Fruit fly (Drosophila melanogaster): ENCODE measurements around the gene Cyp305a1.

Gene Cyp305a1

DNA sequence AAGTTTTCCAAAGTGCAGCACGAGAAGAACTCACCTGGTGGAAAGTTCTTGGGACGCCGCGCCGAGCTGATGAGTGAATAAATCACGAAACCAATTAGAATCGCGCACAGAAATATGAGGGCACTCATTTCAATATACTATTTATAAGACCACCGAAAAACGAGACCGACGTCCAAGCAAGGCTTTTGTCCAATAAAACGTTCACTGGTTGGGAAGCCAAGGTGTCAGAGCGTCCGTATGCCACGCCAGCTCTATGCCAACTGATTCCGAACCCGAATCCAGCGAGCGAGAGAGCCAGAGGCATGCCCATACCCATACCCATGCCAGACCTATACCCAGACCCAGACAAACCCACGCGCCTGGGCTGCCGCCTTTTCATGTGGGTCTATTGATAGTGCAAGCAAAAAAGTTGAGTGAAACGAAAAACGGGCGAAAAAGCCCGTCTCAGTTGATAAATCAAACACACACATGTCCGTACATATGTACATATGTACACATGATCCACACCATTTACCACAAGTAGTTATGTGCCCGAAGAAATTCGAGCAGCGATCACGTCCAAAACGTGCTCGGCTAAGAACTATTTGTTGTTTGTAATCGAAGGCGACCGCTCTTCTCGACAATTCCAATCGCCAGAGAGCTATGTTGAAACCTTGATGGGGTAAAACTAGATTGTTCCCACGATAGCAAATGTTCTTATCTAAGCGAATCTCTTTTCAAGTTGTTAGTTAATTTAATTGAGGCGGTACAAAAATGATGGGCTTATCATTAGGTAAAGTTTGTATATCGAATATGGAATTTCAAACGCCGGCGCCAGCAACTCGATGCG, at the start of gene Cyp305a1:
Cyp305a1 (minus strand) TSS at position 265 of the 829 bp plus-strand sequence.
- TF ChIP-seq noc (tag; optimal IDR thresholded peaks at IDR 0.05), result no peak

DNA sequence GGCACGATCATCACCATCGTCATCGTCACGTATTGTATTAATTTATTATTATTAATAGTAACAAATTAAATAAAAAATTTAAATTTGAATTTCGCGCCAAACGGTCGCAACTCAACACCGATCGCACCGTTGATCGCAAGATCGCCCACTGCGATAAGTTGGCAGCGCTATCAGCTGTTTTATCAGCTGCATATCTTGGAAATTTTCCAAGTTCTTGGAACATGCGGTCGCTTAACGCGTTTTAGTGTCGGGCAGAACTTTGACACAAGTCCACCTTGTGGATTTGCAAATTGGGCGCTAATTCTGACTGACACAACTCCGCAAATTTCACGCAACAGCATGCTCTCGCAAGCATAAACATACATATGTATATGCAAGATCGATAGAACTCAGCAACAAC, 48.1 kb upstream of the Cyp305a1 start:
- peak; percentile 34 for TF ChIP-seq noc (tag; optimal IDR thresholded peaks at IDR 0.05)

DNA sequence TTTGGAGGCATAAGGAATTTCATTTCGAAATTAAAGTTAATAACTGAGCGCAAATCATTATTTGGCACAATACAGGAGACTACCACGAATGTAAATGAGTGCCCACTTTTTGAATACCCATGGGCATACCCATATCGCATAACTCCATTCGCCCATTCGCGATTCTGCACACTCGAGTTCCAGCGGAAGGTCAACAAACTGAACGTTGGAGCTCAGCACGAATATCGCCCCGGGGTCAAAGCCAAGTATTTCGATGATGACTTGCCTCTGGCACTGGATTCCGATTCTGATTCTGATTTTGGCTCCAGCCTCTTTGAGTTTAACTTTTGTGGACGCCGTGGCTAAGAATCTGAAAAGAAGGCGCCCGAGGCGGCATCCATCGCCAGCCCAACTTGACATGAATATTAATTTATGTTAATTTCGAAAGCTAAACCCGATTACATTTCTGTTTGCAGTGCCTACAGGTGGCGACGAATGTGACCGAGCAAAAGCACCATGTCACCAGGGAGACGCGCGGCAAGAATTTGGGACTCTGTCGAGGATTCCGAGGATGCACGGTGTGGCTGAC, 44.9 kb upstream of the Cyp305a1 start:
- no peak for TF ChIP-seq noc (tag; optimal IDR thresholded peaks at IDR 0.05)

DNA sequence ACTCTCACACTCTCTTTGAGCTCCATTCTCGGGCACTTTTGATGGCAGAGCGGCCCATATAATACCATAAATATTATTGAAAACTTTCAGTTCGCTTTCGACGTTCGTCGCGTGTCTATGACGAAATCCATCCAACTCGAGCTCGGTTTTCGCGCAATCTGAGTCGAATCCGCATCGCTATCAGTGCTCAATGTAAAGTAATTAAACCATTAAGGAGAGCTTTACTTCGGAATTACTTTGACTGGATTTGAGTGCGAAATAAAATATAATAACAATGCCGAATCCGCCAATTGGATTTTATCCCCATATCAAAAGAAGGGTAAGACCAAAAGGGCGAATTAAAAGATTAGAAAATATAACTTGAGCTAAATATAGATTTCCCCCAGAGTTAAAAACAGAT, 34.9 kb upstream of the Cyp305a1 start:
- TF ChIP-seq noc (tag; optimal IDR thresholded peaks at IDR 0.05), result no peak

DNA sequence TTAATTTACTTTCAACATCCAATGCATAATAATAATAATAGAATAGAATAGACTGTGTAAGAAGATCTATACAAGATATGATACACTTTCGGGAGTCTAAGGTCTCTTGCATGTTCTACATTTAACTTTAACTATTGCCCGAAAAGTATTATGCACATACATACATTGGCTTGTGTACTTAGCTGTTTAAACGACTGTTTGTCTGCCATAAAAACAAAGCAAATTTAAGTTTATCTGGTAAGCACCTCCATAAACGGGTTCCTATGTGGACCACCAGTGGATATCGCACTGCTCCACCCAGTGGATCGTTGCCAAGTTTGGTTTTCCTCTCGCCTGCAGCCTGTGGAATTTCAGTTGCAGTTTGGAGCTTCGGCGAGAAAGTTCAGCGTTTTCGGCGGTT, 33.8 kb upstream of the Cyp305a1 start:
- peak; percentile 33 for TF ChIP-seq noc (tag; optimal IDR thresholded peaks at IDR 0.05)

DNA sequence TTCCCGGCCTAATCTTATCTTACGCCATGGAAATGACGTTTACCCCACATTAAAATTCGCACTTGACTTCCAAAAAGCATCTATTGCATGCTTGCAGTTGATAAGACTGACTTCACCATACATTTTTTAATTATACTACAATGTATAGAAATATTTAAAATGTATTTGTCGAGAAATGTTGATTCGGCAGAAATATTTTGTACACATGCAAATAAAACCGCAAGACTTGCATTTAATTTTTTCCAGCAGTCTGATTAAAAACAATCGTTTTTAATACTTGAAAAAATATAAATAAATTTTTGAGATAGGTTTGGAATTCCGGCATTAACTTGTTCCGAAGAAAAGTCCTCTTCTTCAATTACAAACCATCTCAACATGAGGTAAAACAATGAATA, 32.8 kb upstream of the Cyp305a1 start:
- no peak for TF ChIP-seq noc (tag; optimal IDR thresholded peaks at IDR 0.05)

DNA sequence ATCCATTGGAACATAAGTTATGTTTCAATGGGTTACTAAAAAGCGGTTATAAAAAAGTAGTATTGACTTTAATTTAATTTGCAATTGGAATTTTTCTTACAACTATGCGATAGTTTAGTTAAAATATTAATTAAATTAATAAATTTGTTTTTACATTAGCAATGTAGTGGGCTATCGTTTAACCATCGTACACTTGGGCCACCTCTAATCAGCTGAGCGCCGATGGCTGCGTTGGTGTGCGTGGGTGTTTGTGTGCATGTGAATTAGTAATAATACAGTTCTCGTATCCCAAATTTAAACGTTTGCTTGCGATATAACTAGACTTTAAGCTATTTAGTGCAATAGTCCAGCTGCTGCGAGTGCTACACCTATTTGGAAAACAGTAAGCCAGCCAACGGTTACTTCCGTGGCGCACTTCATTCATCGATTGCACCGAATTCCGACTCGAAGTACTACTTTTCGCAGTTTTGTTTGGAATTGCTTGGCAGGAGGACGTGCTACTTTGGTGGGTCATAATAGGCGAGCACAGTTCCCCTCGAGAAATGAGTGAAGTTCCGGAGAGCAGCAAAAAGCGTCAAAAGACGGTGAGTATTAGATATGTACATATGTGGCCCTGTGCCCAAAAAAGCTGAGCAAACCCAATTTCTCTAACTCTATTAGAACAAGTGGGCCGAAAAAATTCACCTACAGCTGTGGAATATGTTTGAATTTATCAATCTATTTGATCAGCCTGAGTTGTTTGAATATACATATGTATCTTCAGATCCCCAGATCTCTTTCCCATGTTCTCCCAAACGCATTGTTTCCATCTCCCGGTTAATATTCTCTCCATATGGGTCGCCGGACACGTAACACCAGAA, 32.1 kb upstream of the Cyp305a1 start, which contains the start of gene Papss:
Papss (plus strand) TSS at position 247 of the 860 bp plus-strand sequence.
- peak; percentile 82 for TF ChIP-seq noc (tag; optimal IDR thresholded peaks at IDR 0.05)

DNA sequence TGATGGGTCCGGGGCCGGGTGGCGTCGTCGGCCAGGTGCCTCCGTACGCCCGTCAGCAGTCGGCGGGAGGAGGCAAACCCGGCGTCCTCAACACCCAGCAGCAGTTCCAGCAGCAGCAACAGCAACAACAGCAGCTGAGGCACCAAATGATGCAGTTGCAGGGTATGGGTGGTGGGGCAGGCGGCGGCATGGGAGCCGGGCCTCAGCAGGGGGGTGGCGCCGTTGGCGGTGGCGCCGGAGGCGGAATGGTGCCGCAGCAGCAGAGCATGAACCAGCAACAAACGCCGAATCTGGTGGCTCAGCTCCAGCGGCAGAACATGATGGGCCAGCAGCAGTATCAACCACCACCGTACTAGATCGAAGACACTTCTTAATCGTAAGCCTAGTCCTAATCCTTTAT, 31.4 kb upstream of the Cyp305a1 start:
- no peak for TF ChIP-seq noc (tag; optimal IDR thresholded peaks at IDR 0.05)

DNA sequence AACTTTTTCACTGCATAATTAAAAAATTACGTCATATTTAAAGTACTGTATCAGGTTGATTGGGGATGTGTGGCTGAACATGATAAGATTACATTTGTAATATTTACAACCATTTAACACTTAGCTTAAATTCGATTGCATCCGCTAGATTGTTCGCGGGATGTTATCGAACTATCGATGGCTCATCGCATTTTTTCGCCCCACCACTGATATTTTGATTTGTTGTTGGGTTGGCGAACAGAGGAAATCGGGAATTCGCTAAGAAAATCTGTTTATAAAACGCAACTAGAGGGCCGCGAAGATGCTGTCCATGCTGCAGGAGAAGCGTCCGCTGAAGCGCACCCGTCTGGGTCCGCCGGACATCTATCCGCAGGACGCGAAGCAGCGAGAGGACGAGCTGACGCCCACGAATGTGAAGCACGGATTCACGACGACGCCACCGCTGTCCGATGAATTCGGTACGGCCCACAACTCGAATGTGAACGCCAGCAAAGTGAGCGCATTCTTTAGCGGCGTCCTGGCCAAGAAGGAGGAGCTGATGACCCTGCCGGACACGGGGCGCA, 23.3 kb upstream of the Cyp305a1 start, which contains the start of gene kto:
kto (plus strand) TSS at position 240 of the 563 bp plus-strand sequence.
- no peak for TF ChIP-seq noc (tag; optimal IDR thresholded peaks at IDR 0.05)

DNA sequence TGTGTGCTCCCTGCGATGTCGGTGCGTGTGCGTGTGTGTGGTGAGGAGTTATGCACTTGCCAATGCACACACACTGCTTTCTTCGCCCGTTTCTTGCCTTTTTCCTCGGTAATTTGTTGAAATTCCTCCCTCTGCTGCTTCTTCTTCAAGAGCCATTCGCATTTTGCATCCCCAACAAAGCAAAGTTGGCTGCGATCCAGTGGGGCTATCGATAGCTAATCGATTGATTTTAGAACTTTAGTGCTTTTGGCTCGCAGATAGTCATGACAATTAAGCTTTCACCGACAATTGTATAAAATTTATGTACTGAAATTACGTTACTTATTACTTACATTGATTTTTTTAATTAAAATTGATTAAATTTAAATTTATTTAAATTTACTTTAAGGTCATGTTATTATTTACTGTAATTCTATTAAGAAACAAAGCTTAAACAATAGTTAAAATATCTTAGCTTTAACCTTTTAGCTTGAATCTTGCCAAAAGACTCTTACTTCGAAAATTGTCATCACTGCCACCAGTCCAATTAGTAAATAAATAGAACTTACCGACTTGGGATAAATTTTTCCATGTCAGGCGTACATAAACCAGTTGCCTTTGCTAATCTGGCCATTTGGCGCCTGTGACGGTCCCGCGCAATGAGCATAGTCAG, 21.1 kb upstream of the Cyp305a1 start, which contains the start of the genes trc and CG32221:
trc (minus strand) TSS at position 162 of the 652 bp plus-strand sequence.
CG32221 (plus strand) TSS at position 528 of the 652 bp plus-strand sequence.
- TF ChIP-seq noc (tag; optimal IDR thresholded peaks at IDR 0.05), result no peak

DNA sequence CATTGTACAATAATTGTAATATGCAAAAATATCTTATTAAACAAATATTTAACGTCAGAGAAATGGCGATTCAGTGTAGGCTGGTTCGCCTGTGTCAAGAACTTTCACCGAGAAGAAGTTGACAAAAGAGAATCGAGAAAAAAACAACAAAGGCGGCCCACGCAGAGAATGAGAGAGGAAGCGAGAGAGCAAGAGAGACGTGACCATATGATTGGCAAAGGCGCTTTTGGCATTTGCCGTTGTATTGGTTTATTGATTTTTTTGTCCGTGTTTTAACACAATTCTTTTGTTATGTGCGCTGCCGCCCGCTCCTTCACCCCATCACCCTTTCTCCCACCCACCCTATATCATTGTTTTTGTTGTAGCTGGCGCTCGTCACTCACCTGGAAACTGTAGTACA, 20.1 kb upstream of the Cyp305a1 start:
- TF ChIP-seq noc (tag; optimal IDR thresholded peaks at IDR 0.05), result no peak

DNA sequence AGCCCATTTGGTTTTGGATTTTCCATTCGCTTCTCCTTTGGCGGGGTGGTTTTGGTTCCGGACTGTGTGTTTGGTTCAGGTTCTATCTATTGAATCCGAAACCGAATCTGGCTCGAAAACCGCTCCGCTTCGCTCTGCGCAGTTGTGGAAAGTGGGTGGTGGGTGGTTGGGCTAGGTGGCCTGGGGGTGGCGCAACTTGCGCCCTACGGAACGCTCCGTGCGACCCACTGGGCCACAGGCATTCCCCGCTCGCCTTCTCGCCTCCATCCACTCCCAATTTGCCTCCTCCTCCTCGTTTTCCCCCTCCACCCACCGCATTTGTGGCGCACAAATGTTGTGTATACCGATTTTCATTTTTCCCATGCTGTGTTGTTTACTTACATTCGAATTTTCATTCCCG, 5.6 kb upstream of the Cyp305a1 start:
- no peak for TF ChIP-seq noc (tag; optimal IDR thresholded peaks at IDR 0.05)

DNA sequence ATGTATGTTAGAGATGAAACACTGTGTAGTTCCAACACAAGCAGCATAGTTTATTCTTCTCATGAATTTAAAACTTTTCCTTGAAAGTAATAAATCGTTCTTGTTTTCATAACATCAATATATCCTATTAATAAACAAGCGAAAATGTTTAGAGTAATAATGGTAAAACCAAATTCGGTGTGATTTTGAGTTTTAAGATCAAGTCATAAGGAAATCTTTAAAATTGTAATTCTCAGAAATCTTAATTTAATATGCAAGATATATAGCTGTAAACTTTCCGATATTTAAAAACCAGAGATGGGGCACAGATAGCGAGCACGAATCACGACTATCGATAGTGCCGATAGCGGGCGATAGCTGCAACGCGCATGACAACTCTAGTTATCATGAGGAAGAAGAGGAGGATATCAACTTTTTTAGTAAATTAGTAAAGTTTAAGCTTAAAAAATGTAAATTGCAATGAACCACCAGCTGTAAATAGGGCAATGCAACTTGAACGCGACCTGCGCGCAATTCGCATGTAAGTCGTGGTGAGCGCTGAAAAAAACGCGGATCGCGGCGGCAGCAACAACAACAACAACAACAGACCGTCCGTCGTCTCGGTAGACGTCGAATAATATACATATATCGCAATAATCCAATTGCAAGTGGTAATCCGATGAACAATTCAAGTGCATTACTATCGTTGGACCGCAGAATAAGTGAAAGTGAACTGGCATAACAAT, 4.8 kb upstream of the Cyp305a1 start, which contains the start of the genes Fibp and Deaf1:
Fibp (minus strand) TSS at position 161 of the 725 bp plus-strand sequence.
Deaf1 (plus strand) TSS at position 368 of the 725 bp plus-strand sequence.
- TF ChIP-seq noc (tag; optimal IDR thresholded peaks at IDR 0.05), result peak; percentile 82

DNA sequence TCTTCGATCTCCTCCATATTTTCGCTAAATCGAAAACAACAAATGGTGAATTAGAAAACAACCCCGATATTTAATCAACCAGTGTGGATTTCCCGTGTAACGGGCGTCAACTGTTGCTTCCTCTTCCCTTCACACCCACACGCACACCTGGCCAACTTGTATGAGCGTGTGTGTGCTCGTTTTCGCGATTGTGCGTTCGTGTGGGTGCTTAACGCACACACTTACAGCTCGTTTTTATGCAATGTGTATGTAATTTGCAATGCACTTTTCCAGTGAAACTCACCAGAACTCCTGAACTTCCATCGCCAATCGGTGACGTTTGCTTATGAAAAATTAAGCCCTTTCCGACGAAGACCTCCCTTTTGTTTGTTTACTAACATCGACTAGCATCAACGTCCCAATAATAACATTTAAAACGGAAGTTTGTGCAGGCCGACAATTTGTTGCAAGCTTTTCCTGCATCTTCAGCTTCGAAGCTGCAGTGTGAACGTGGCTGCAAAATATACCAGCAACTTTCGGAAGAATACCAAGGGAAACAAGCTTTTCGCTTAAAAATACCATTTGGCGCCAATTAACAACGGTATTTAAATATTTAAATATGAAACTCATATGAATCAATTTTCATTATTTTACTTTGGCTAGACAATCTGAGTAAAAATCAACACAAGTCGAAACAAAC, 2.5 kb upstream of the Cyp305a1 start, which contains the start of gene cyc:
cyc (minus strand) TSS at position 467 of the 679 bp plus-strand sequence.
- no peak for TF ChIP-seq noc (tag; optimal IDR thresholded peaks at IDR 0.05)
